Fruit fly (Drosophila melanogaster): ENCODE results near the gene pelo.

Gene pelo

DNA sequence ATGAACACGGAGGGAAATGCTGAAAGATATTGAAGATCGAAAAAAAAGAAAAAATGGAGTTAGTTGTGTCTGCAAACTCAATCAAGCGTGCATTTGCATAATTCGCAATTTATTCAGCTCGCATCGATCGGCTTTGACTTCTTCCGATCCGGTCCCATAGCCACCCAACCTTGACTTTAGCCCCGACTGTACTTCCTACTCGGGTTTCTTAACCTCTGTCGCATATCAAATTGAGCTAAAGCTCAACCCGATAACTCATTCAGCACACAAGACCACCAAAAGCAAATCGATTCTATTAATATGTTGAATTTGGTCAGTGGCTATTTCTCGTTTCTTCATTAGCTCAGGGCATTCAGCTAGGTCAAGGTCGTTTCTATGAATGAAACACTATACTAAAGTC, 15.4 kb upstream of the pelo start:
- no peak for TF ChIP-seq dsx (GFP tag; optimal IDR thresholded peaks at IDR 0.05; ENCODE audit: poor library complexity, severe bottlenecking)
- TF ChIP-seq CG3032 (tag; optimal IDR thresholded peaks at IDR 0.05): no peak
- TF ChIP-seq CG6792 (GFP tag; optimal IDR thresholded peaks at IDR 0.05): no peak
- no peak for TF ChIP-seq CG8632 (GFP tag; optimal IDR thresholded peaks at IDR 0.05)
- no peak for TF ChIP-seq CG16779 (tag; optimal IDR thresholded peaks at IDR 0.05)
- TF ChIP-seq CG6808 (GFP tag; optimal IDR thresholded peaks at IDR 0.05): no peak
- TF ChIP-seq acj6 (GFP tag; optimal IDR thresholded peaks at IDR 0.05): no peak
- no peak for TF ChIP-seq Hr38 (GFP tag; optimal IDR thresholded peaks at IDR 0.05)
- no peak for TF ChIP-seq fd59A (GFP tag; optimal IDR thresholded peaks at IDR 0.05)
- TF ChIP-seq CG34406 (GFP tag; optimal IDR thresholded peaks at IDR 0.05): no peak
- TF ChIP-seq pdm3 (GFP tag; optimal IDR thresholded peaks at IDR 0.05): no peak
- TF ChIP-seq CG8319 (GFP tag; optimal IDR thresholded peaks at IDR 0.05): no peak
- TF ChIP-seq CG11762 (GFP tag; optimal IDR thresholded peaks at IDR 0.05; ENCODE audit: insufficient read depth): no peak

DNA sequence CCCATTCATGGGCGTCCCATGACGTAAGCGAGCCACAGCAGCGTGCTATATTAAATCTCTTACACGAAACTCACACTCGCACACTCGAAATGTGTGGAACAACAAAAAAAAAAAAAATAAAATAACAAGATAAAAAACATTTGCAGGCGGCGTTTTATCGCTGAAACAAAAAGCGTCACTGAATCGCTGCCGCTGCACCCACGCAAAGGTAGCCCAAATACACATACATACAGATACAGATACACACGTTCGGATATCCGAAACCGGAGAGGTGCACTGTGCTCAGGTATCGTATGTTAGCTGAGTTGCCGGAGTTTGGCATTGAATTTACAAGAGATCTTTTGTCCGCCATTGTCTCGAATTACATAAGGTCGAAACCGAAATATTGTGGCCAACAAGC, 14.6 kb upstream of the pelo start:
- TF ChIP-seq Hr39 (GFP tag; optimal IDR thresholded peaks at IDR 0.05) (no peak), vri (GFP tag; optimal IDR thresholded peaks at IDR 0.05) (peak; percentile 74), cyc (GFP tag; optimal IDR thresholded peaks at IDR 0.05) (no peak), CG11294 (GFP tag; IDR thresholded peaks at IDR 0.05) (no peak)

DNA sequence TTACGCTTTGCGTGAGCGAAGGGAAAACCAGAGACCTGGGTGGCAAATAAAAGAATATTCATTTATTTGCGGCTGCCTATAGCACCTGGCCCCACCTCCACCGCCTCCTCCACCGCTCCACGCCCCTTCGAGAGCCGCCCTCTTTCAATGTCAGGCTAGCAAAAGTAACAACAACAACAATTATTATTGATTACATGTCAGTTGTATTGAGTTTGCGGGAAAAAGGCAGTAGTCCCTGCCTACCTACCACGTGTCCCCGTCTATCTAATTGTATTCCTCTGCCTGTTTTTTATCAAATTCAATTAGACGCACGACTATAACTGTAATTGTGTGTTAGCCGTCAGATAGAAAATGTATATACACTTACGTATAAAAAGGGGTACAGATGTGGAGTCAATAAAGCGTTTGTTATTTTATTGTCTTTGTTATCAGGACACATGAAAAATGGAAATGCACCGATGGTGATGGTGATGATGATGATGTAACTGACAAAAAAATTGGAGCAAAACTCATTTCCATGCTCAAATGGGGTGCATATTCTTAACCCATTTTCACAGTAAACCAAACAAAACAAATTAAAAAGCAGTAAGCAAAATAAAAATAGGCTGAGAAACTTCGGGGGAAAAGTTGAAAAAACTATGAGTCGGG, 9.9 kb upstream of the pelo start:
- TF ChIP-seq Sox15 (GFP tag; optimal IDR thresholded peaks at IDR 0.05) (no peak), ss (GFP tag; optimal IDR thresholded peaks at IDR 0.05) (no peak), CG9139 (GFP tag; optimal IDR thresholded peaks at IDR 0.05) (no peak), CG3032 (tag; optimal IDR thresholded peaks at IDR 0.05) (no peak), esn (GFP tag; optimal IDR thresholded peaks at IDR 0.05) (no peak), CG6792 (GFP tag; optimal IDR thresholded peaks at IDR 0.05) (no peak), eg (GFP tag; IDR thresholded peaks at IDR 0.05) (no peak), Gug (GFP tag; IDR thresholded peaks at IDR 0.05) (no peak), Hr38 (GFP tag; optimal IDR thresholded peaks at IDR 0.05) (no peak), CG3919 (GFP tag; optimal IDR thresholded peaks at IDR 0.05) (no peak), CG10669 (GFP tag; optimal IDR thresholded peaks at IDR 0.05) (no peak), vri (GFP tag; optimal IDR thresholded peaks at IDR 0.05) (no peak)

DNA sequence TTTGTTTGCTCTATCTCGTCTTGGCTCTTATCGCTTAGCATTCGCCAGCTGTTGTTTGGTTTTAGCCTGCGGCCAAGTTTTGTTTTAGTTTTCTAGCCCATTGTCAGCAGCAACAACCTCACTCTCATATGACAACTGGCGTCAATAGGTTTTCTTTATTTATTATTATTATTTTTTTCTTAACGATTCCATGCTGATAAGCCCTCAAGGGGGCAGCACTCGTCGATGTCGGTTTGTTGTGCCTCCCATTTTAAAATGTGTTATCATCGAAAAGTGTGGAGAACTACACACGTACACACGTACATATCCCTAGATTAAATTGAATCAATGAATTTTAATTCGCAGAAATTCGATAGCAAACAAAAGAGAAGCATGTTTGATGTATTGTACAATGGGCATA, 9.4 kb upstream of the pelo start:
- peak; percentile 20 for TF ChIP-seq fkh (GFP tag; optimal IDR thresholded peaks at IDR 0.05)
- TF ChIP-seq Eip78C (GFP tag): peak; percentile 2
- TF ChIP-seq CG6276 (GFP tag; optimal IDR thresholded peaks at IDR 0.05): peak; percentile 1
- TF ChIP-seq Hr4 (GFP tag; optimal IDR thresholded peaks at IDR 0.05): no peak

DNA sequence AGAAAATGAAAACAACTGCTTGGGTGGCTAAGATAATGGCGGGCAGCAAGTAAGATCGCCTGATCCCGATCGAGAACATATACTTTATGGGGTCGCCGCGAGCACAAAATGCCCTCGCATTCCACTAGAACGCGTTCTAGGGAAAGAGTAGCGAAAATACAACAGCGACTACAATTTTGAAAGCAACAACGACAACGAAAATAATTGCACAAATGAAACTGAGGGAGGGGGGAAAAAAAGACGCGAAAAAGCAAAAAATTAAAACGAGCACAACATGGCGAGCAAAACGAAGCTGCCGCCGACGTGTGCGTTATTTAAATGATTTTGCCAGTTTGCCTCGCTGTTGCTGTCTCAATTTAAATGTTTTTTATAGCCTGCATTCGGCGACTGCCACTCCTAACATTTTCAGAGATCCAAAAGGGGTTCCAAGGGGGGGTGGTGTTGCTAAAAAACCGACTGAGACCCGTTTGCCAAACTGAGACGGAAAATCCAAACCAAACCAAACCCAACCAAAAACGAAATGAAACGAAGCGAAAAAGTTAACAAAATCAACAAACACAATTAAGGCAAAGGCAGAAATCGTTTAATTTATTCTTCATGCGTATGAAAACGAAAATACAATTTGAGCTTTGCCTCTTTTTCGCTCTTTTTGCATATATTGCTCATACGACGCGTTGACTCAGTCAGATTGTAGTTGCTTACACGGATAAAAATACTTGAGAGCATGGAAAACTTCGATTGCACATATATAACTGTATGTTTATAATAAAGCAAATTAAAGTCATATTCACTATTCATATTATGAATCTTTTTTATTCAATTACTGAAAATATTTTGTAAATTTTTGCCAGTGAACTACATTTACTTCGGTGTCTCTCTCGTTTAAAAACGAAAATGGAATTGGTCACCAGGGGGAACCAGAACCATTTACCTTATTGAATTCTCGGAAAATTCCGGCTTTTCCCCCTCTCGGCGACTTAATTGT, 8.0 kb upstream of the pelo start:
- TF ChIP-seq eg (GFP tag; IDR thresholded peaks at IDR 0.05) (peak; percentile 94), CG11294 (GFP tag; IDR thresholded peaks at IDR 0.05) (peak; percentile 86), Ets96B (tag; optimal IDR thresholded peaks at IDR 0.05) (peak; percentile 52), CG7368 (GFP tag; optimal IDR thresholded peaks at IDR 0.05) (peak; percentile 69), CG1621 (tag; optimal IDR thresholded peaks at IDR 0.05) (no peak), CG8632 (GFP tag; optimal IDR thresholded peaks at IDR 0.05) (peak; percentile 76), CG6808 (GFP tag; optimal IDR thresholded peaks at IDR 0.05) (no peak), net (GFP tag; optimal IDR thresholded peaks at IDR 0.05) (peak; percentile 69), CG34406 (GFP tag; optimal IDR thresholded peaks at IDR 0.05) (peak; percentile 69), CG3032 (tag; optimal IDR thresholded peaks at IDR 0.05) (peak; percentile 45), Gug (GFP tag; IDR thresholded peaks at IDR 0.05) (peak; percentile 79), spab (GFP tag; optimal IDR thresholded peaks at IDR 0.05) (peak; percentile 0), CG16779 (tag; optimal IDR thresholded peaks at IDR 0.05) (no peak), Met (GFP tag; optimal IDR thresholded peaks at IDR 0.05) (peak; percentile 65), Blimp-1 (GFP tag; optimal IDR thresholded peaks at IDR 0.05) (peak; percentile 49), cyc (GFP tag; optimal IDR thresholded peaks at IDR 0.05) (peak; percentile 60), topi (GFP tag; optimal IDR thresholded peaks at IDR 0.05) (peak; percentile 69), esn (GFP tag; optimal IDR thresholded peaks at IDR 0.05) (peak; percentile 80), CG4318 (GFP tag; optimal IDR thresholded peaks at IDR 0.05) (peak; percentile 51), dsx (GFP tag; optimal IDR thresholded peaks at IDR 0.05; ENCODE audit: poor library complexity, severe bottlenecking) (peak; percentile 23), Sox15 (GFP tag; optimal IDR thresholded peaks at IDR 0.05) (peak; percentile 52), Smox (GFP tag; optimal IDR thresholded peaks at IDR 0.05) (peak; percentile 72)
